Worm (Caenorhabditis elegans) whole organism, L4 larva: Measurements from ENCODE around the gene clc-7.

Source experiments
- Y75B8A.6 ChIP-seq: fragments of 200-800 bp; sonication (Bioruptor generic); IDR thresholded peaks from 2 replicates; pipeline ENCODE4 v1.3.6; 2022; ENCODE audit warnings: missing genetic modification reagents, missing genetic modification characterization, missing compliant biosample characterization
- ceh-44 ChIP-seq: fragments of 200-800 bp; sonication (Bioruptor generic); IDR thresholded peaks from 2 replicates; pipeline ENCODE4 v1.3.6; 2022; ENCODE audit warnings: missing genetic modification reagents, missing genetic modification characterization, missing compliant biosample characterization
- egl-27 ChIP-seq: sonication (generic microtip); optimal IDR thresholded peaks from 3 replicates; lab custom pipeline; 2017; ENCODE audit warnings: missing biosample characterization, missing genetic modification reagents, missing genetic modification characterization
- lin-13 ChIP-seq: fragments of 150-350 bp; optimal IDR thresholded peaks from 2 replicates; lab custom pipeline; 2014; ENCODE audit warnings: missing biosample characterization, missing genetic modification reagents, missing genetic modification characterization
- madf-5 ChIP-seq, 2 experiments: fragments of 200-800 bp; sonication (Bioruptor generic); IDR thresholded peaks; 2 replicates each; pipeline ENCODE4 v1.3.6; 2022; ENCODE audit warnings: missing compliant biosample characterization in 2 of 2, missing genetic modification characterization in 2 of 2
- snpc-4 ChIP-seq: fragments of 150-350 bp; optimal IDR thresholded peaks from 2 replicates; lab custom pipeline; 2014; ENCODE audit warnings: missing biosample characterization, missing genetic modification characterization
- unc-39 ChIP-seq: sonication (generic microtip); optimal IDR thresholded peaks from 2 replicates; lab custom pipeline; 2017; ENCODE audit warnings: missing biosample characterization, missing genetic modification characterization

ce11 chrX:5093997-5094396 lies 26.1 kb downstream of the clc-7 start:
- TF ChIP-seq Y75B8A.6 (GFP tag; lab: Robert Waterston, UW) (no peak), unc-39 (tag; lab: Kevin White, UChicago) (no peak), madf-5 (GFP tag; IDR thresholded peaks at IDR 0.05; lab: Robert Waterston, UW) (no peak), snpc-4 (tag; lab: Kevin White, UChicago) (no peak), egl-27 (tag; lab: Kevin White, UChicago) (no peak), lin-13 (GFP tag; lab: Kevin White, UChicago) (no peak), ceh-44 (no peak)
